Worm (Caenorhabditis elegans) whole organism, midembryonic: ENCODE data around the gene mcm-6.

ENCODE experiments used
- T22C8.4 ChIP-seq: fragments of 200-800 bp; sonication (Bioruptor generic); IDR thresholded peaks from 2 replicates; pipeline ENCODE4 v1.3.6; 2022; ENCODE audit warnings: missing genetic modification characterization, missing compliant biosample characterization
- cog-1 ChIP-seq: sonication (generic microtip); optimal IDR thresholded peaks from 2 replicates; lab custom pipeline; 2016; ENCODE audit warnings: missing genetic modification characterization, missing compliant biosample characterization
- flt-1 ChIP-seq: fragments of 200-800 bp; sonication (Bioruptor generic); IDR thresholded peaks from 2 replicates; pipeline ENCODE4 v1.3.6; 2022; ENCODE audit warnings: missing genetic modification characterization, missing compliant biosample characterization
- klf-2 ChIP-seq: fragments of 200-800 bp; sonication (Bioruptor generic); conservative IDR thresholded peaks from 2 replicates; pipeline ENCODE4 v1.3.6; 2022; ENCODE audit warnings: missing genetic modification reagents, missing genetic modification characterization, missing compliant biosample characterization
- ref-1 ChIP-seq: fragments of 200-800 bp; sonication (Bioruptor generic); conservative IDR thresholded peaks from 2 replicates; pipeline ENCODE4 v1.3.6; 2022; ENCODE audit warnings: missing genetic modification reagents, missing genetic modification characterization, missing compliant biosample characterization
- tab-1 ChIP-seq: fragments of 200-800 bp; sonication (Bioruptor generic); IDR thresholded peaks from 2 replicates; pipeline ENCODE4 v1.3.6; 2022; ENCODE audit warnings: missing genetic modification characterization, missing compliant biosample characterization
- ztf-23 ChIP-seq: fragments of 200-800 bp; sonication (Bioruptor generic); IDR thresholded peaks from 2 replicates; pipeline ENCODE4 v1.3.6; 2022; ENCODE audit warnings: missing genetic modification reagents, missing genetic modification characterization, missing compliant biosample characterization

ce11 chrIII:9789607-9790073 is 4.5 kb upstream of the mcm-6 start, which contains the start of gene R10E11.5:
- TF ChIP-seq T22C8.4 (no peak), cog-1 (tag; lab: Kevin White, UChicago) (no peak), ref-1 (GFP tag; lab: Robert Waterston, UW) (no peak), flt-1 (GFP tag; lab: Robert Waterston, UW) (no peak), klf-2 (GFP tag; lab: Robert Waterston, UW) (no peak), tab-1 (GFP tag; lab: Robert Waterston, UW) (no peak), ztf-23 (GFP tag; lab: Robert Waterston, UW) (no peak)
